Worm (Caenorhabditis elegans) whole organism, early embryonic: ENCODE data around the gene mig-23.

Source experiments
- F13C5.2 ChIP-seq: sonication (generic microtip); optimal IDR thresholded peaks from 2 replicates; lab custom pipeline; 2017; ENCODE audit warnings: mild to moderate bottlenecking, missing genetic modification characterization, inconsistent platforms, missing compliant biosample characterization
- aly-1 ChIP-seq: sonication (generic microtip); optimal IDR thresholded peaks from 2 replicates; lab custom pipeline; 2016; ENCODE audit warnings: missing genetic modification characterization, missing compliant biosample characterization
- ama-1 ChIP-seq: fragments of 150-350 bp; optimal IDR thresholded peaks from 2 replicates; lab custom pipeline; 2014
- hmg-4 ChIP-seq: fragments of 200-800 bp; sonication (Bioruptor generic); optimal IDR thresholded peaks from 2 replicates; lab custom pipeline; 2018; ENCODE audit warnings: mild to moderate bottlenecking, missing genetic modification characterization, missing compliant biosample characterization
- tra-4 ChIP-seq: sonication (generic microtip); optimal IDR thresholded peaks from 2 replicates; lab custom pipeline; 2017; ENCODE audit warnings: missing genetic modification characterization, missing compliant biosample characterization

ce11 chrX:5903896-5904295 lies 44.8 kb downstream of the mig-23 start:
- no peak for TF ChIP-seq ama-1 (lab: Kevin White, UChicago)
- TF ChIP-seq aly-1 (tag; lab: Kevin White, UChicago), result no peak
- TF ChIP-seq tra-4, result no peak
- TF ChIP-seq F13C5.2 (tag; lab: Kevin White, UChicago), result no peak
- no peak for TF ChIP-seq hmg-4 (GFP tag; lab: Kevin White, UChicago)
